Worm (Caenorhabditis elegans): Measurements from ENCODE around the gene imp-2.

DNA sequence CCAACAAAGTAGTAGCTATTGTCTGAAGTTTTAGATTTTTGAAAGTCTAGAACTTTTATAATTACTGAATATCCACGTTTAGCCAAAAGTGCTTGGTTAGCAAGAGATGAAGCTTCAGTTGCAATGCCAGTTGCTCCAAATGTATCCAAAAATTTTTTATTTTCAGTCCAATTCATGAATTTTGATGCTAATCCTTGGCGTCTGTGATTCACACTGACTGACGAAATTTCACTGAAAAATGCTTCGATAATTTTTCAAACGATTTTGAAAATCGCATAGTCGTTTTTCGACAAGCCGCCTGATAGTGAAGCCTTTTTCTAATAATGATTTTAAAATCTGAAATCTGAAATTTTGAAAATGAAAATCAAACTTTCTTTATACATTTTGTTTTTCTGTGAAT lies 24.6 kb downstream of the imp-2 start:
- TF ChIP-seq nhr-77 (tag; optimal IDR thresholded peaks at IDR 0.05): no peak
- TF ChIP-seq unc-39 (tag; optimal IDR thresholded peaks at IDR 0.05): no peak
- no peak for TF ChIP-seq unc-62 (GFP tag; optimal IDR thresholded peaks at IDR 0.05)
- no peak for TF ChIP-seq hmg-11 (tag; optimal IDR thresholded peaks at IDR 0.05)
- no peak for TF ChIP-seq mdl-1 (tag; optimal IDR thresholded peaks at IDR 0.05)
- no peak for TF ChIP-seq ama-1 (optimal IDR thresholded peaks at IDR 0.05)
- no peak for TF ChIP-seq snpc-4 (tag; optimal IDR thresholded peaks at IDR 0.05)
- TF ChIP-seq ceh-16 (tag; optimal IDR thresholded peaks at IDR 0.05): no peak
- no peak for TF ChIP-seq nhr-76 (tag; optimal IDR thresholded peaks at IDR 0.05)
- TF ChIP-seq nhr-67 (tag; optimal IDR thresholded peaks at IDR 0.05): no peak
- TF ChIP-seq nhr-25 (tag; optimal IDR thresholded peaks at IDR 0.05): no peak
- no peak for TF ChIP-seq daf-12 (tag; optimal IDR thresholded peaks at IDR 0.05)
- TF ChIP-seq lin-39 (tag; optimal IDR thresholded peaks at IDR 0.05): no peak
- no peak for TF ChIP-seq tbx-2 (tag; optimal IDR thresholded peaks at IDR 0.05)
